Fruit fly (Drosophila melanogaster): ENCODE measurements around the gene CG11964.

Gene CG11964

dm6 chr3R:8927817-8928625 is 16.8 kb downstream of the CG11964 start (continued):
- TF ChIP-seq fd64A (GFP tag; optimal IDR thresholded peaks at IDR 0.05) (peak; percentile 74), Rfx (GFP tag; IDR thresholded peaks at IDR 0.05) (no peak; the same call in 1 of the 2 replicates), H2.0 (GFP tag; IDR thresholded peaks at IDR 0.05) (0 out of 2 replicates have a peak, but pooled peaks have one; percentile 6), CG32767 (GFP tag; IDR thresholded peaks at IDR 0.05) (peak; percentile 58), ERR (GFP tag; optimal IDR thresholded peaks at IDR 0.05) (peak; percentile 52), CG33557 (GFP tag; optimal IDR thresholded peaks at IDR 0.05) (peak; percentile 88), ac (GFP tag; optimal IDR thresholded peaks at IDR 0.05) (peak; percentile 57), CG31224 (GFP tag; IDR thresholded peaks at IDR 0.05) (peak; percentile 28; the same call in 1 of the 2 replicates), CG7987 (GFP tag; optimal IDR thresholded peaks at IDR 0.05) (no peak), CoRest (tag; optimal IDR thresholded peaks at IDR 0.05) (peak; percentile 77), CHES-1-like (GFP tag; optimal IDR thresholded peaks at IDR 0.05) (peak; percentile 12), Fer3 (tag; optimal IDR thresholded peaks at IDR 0.05) (peak; percentile 76), CG17359 (tag; optimal IDR thresholded peaks at IDR 0.05) (peak; percentile 67), CG12236 (GFP tag; optimal IDR thresholded peaks at IDR 0.05) (peak; percentile 78), HLH54F (GFP tag; optimal IDR thresholded peaks at IDR 0.05) (peak; percentile 25), Nf-YB (GFP tag; optimal IDR thresholded peaks at IDR 0.05) (peak; percentile 46), caup (GFP tag; optimal IDR thresholded peaks at IDR 0.05; ENCODE audit: severe bottlenecking) (peak; percentile 59), YL-1 (GFP tag; optimal IDR thresholded peaks at IDR 0.05) (no peak), CG12942 (GFP tag; optimal IDR thresholded peaks at IDR 0.05) (peak; percentile 56), CG2678 (tag; optimal IDR thresholded peaks at IDR 0.05) (peak; percentile 81), CG17361 (GFP tag; IDR thresholded peaks at IDR 0.05) (peak; percentile 89), Aef1 (GFP tag; IDR thresholded peaks at IDR 0.05) (no peak), dysf (GFP tag; IDR thresholded peaks at IDR 0.05) (peak; percentile 75), B-H2 (GFP tag; optimal IDR thresholded peaks at IDR 0.05) (no peak), CG6254 (GFP tag; optimal IDR thresholded peaks at IDR 0.05) (peak; percentile 77), Atf6 (GFP tag; IDR thresholded peaks at IDR 0.05) (peak; percentile 11; the same call in 1 of the 2 replicates), Adf1 (GFP tag; IDR thresholded peaks at IDR 0.05) (no peak), CG11093 (GFP tag; IDR thresholded peaks at IDR 0.05) (peak; percentile 50; the same call in 2 of the 3 replicates), zen2 (GFP tag; IDR thresholded peaks at IDR 0.05; ENCODE audit: partially characterized antibody) (no peak), CG30403 (GFP tag; optimal IDR thresholded peaks at IDR 0.05) (peak; percentile 76), Oli (tag; optimal IDR thresholded peaks at IDR 0.05) (peak; percentile 76), CG10979 (tag; optimal IDR thresholded peaks at IDR 0.05) (peak; percentile 96), Mad (GFP tag; optimal IDR thresholded peaks at IDR 0.05) (no peak), CG32772 (GFP tag; IDR thresholded peaks at IDR 0.05) (peak; percentile 52), CG9797 (GFP tag; optimal IDR thresholded peaks at IDR 0.05) (no peak), D19B (GFP tag; optimal IDR thresholded peaks at IDR 0.05) (peak; percentile 84), gcm2 (GFP tag; optimal IDR thresholded peaks at IDR 0.05) (no peak), disco-r (GFP tag; optimal IDR thresholded peaks at IDR 0.05) (peak; percentile 45), en (GFP tag; optimal IDR thresholded peaks at IDR 0.05) (peak; percentile 56), CG2202 (tag; optimal IDR thresholded peaks at IDR 0.05) (peak; percentile 62), CG12104 (GFP tag; optimal IDR thresholded peaks at IDR 0.05) (peak; percentile 28), stc (GFP tag; IDR thresholded peaks at IDR 0.05) (peak; percentile 63), pfk (GFP tag; optimal IDR thresholded peaks at IDR 0.05) (peak; percentile 80), Kr (GFP tag; optimal IDR thresholded peaks at IDR 0.05) (no peak), dati (GFP tag; IDR thresholded peaks at IDR 0.05) (0 out of 2 replicates have a peak, but pooled peaks have one; percentile 15), CG33213 (GFP tag; optimal IDR thresholded peaks at IDR 0.05) (peak; percentile 25), mam (GFP tag; optimal IDR thresholded peaks at IDR 0.05) (peak; percentile 44), ro (GFP tag; IDR thresholded peaks at IDR 0.05) (no peak), gsb-n (tag; optimal IDR thresholded peaks at IDR 0.05) (peak; percentile 82)

Data from whole organism, embryonic.